Fruit fly (Drosophila melanogaster): ENCODE data around the gene Cpr64Ac.
A peak's percentile ranks its signal among the peaks of the same experiment; 100 is the strongest.

The Cpr64Ac gene

DNA sequence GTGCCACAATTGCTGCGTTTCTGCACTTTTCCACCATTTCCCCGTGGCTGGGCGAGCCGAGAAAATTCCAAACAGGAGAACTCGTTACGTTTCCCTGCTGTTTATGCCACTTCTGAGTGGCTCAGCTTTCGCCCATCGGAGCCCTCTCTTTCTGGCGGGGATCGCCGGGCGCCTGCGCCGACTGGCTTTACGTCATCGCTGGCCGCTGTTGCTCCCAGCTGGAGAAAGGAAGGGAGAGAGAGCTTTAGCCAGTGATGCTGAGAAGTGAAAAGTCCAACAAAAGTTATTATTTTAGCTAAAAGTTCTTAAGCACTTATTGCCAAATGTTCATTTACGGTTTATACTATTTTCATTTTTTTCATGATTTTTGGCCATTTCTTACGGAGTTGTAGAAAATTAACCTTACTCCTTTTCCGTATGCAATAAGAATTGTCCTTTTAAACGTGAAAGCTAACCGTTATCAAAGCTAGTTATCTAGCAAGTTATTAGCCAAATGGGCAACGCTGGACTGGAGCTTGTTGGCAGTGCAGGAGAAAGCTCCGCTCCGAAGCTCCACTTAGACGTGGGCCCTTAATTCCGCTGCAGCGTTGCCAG is 24.7 kb downstream of the Cpr64Ac start, which contains the start of the genes Teh2 and tipE:
Gene Teh2 (minus strand): TSS at position 94 of the 594 bp plus-strand sequence.
Gene tipE (plus strand): TSS at position 570 of the 594 bp plus-strand sequence.
- peak; percentile 3 to 18 for TF ChIP-seq Trl (optimal IDR thresholded peaks at IDR 0.05)
- no peak for TF ChIP-seq Trl (GFP tag; optimal IDR thresholded peaks at IDR 0.05)
- peak; percentile 3 for TF ChIP-seq CG3995 (GFP tag; optimal IDR thresholded peaks at IDR 0.05)
- TF ChIP-seq Ets65A (GFP tag), result peak; percentile 61
- TF ChIP-seq slp2 (GFP tag; optimal IDR thresholded peaks at IDR 0.05), result no peak
- no peak for TF ChIP-seq CG14965 (GFP tag; optimal IDR thresholded peaks at IDR 0.05; ENCODE audit: borderline replicate concordance)
- peak; percentile 16 for TF ChIP-seq CG18599 (GFP tag; optimal IDR thresholded peaks at IDR 0.05)
- no peak for TF ChIP-seq CG6791 (GFP tag; IDR thresholded peaks at IDR 0.05; ENCODE audit: partially characterized antibody)
- TF ChIP-seq row (GFP tag; IDR thresholded peaks at IDR 0.05), result peak; percentile 58
- no peak for TF ChIP-seq Mad (GFP tag; optimal IDR thresholded peaks at IDR 0.05)
- TF ChIP-seq pum (GFP tag; optimal IDR thresholded peaks at IDR 0.05), result no peak
- TF ChIP-seq Pdp1 (GFP tag; optimal IDR thresholded peaks at IDR 0.05), result peak in 1 of 2 experiments; percentile 50
- peak; percentile 5 for TF ChIP-seq CG15514 (GFP tag; optimal IDR thresholded peaks at IDR 0.05)
- peak; percentile 23 for TF ChIP-seq CG9437 (GFP tag; optimal IDR thresholded peaks at IDR 0.05)
- TF ChIP-seq CG12659 (GFP tag; optimal IDR thresholded peaks at IDR 0.05), result no peak
- no peak for TF ChIP-seq rib (GFP tag; IDR thresholded peaks at IDR 0.05)
- no peak for TF ChIP-seq sim (GFP tag; IDR thresholded peaks at IDR 0.05)
- TF ChIP-seq CG2120 (GFP tag; optimal IDR thresholded peaks at IDR 0.05), result peak; percentile 18
- peak; percentile 89 for TF ChIP-seq ewg (GFP tag; optimal IDR thresholded peaks at IDR 0.05)
- no peak for TF ChIP-seq BEAF-32 (GFP tag; optimal IDR thresholded peaks at IDR 0.05)
- TF ChIP-seq CG11093 (GFP tag; IDR thresholded peaks at IDR 0.05), result no peak
- peak; percentile 86 for TF ChIP-seq Sry-β (GFP tag; optimal IDR thresholded peaks at IDR 0.05)
- no peak for TF ChIP-seq Hr3 (GFP tag; optimal IDR thresholded peaks at IDR 0.05)

- TF ChIP-seq lab (GFP tag; optimal IDR thresholded peaks at IDR 0.05) (peak; percentile 63), CG12155 (GFP tag; optimal IDR thresholded peaks at IDR 0.05) (peak; percentile 28), sens (GFP tag) (peak; percentile 78), fu2 (GFP tag; optimal IDR thresholded peaks at IDR 0.05) (peak; percentile 53), NC2β (GFP tag; optimal IDR thresholded peaks at IDR 0.05) (peak; percentile 25), Dad (GFP tag; optimal IDR thresholded peaks at IDR 0.05) (peak; percentile 32), sug (tag; optimal IDR thresholded peaks at IDR 0.05) (peak; percentile 26), CG7786 (GFP tag; optimal IDR thresholded peaks at IDR 0.05) (peak; percentile 45), Hmr (GFP tag; optimal IDR thresholded peaks at IDR 0.05) (peak; percentile 23), Trl (optimal IDR thresholded peaks at IDR 0.05) (no peak), Trl (GFP tag; optimal IDR thresholded peaks at IDR 0.05) (peak; percentile 22), Fer1 (GFP tag; optimal IDR thresholded peaks at IDR 0.05) (peak; percentile 11), Opbp (GFP tag; IDR thresholded peaks at IDR 0.05; ENCODE audit: partially characterized antibody) (0 out of 3 replicates have a peak, but pooled peaks have one; percentile 29), croc (GFP tag; conservative IDR thresholded peaks at IDR 0.05) (no peak), BEAF-32 (GFP tag; optimal IDR thresholded peaks at IDR 0.05) (peak; percentile 20), zen (tag; optimal IDR thresholded peaks at IDR 0.05) (peak; percentile 37), CG32767 (GFP tag; IDR thresholded peaks at IDR 0.05) (no peak), Ravus (GFP tag; IDR thresholded peaks at IDR 0.05) (no peak), Atf3 (GFP tag; optimal IDR thresholded peaks at IDR 0.05) (no peak), scrt (GFP tag; optimal IDR thresholded peaks at IDR 0.05) (peak; percentile 54), CG15601 (tag; optimal IDR thresholded peaks at IDR 0.05) (peak; percentile 9), CG9215 (GFP tag; IDR thresholded peaks at IDR 0.05) (no peak), mam (GFP tag; optimal IDR thresholded peaks at IDR 0.05) (peak; percentile 43), ind (GFP tag; optimal IDR thresholded peaks at IDR 0.05) (peak; percentile 38), CG9817 (tag; optimal IDR thresholded peaks at IDR 0.05) (peak; percentile 13), CG7963 (GFP tag; IDR thresholded peaks at IDR 0.05; ENCODE audit: partially characterized antibody) (no peak), Sin3A (optimal IDR thresholded peaks at IDR 0.05) (peak; percentile 22), cad (GFP tag; optimal IDR thresholded peaks at IDR 0.05) (peak; percentile 11), CG7928 (GFP tag; optimal IDR thresholded peaks at IDR 0.05) (no peak), Abd-B (GFP tag; optimal IDR thresholded peaks at IDR 0.05) (peak; percentile 28)
Observed at dm6 chr3L:4186659-4187058, 26.1 kb downstream of the Cpr64Ac start, which contains the start of gene VhaM9.7-c. Gene VhaM9.7-c (minus strand): TSS chr3L:4186865.

All from whole organism, embryonic.